Fruit fly (Drosophila melanogaster): ENCODE results near the gene Stam.
A peak's percentile ranks its signal among the peaks of the same experiment; 100 is the strongest.

The Stam gene

DNA sequence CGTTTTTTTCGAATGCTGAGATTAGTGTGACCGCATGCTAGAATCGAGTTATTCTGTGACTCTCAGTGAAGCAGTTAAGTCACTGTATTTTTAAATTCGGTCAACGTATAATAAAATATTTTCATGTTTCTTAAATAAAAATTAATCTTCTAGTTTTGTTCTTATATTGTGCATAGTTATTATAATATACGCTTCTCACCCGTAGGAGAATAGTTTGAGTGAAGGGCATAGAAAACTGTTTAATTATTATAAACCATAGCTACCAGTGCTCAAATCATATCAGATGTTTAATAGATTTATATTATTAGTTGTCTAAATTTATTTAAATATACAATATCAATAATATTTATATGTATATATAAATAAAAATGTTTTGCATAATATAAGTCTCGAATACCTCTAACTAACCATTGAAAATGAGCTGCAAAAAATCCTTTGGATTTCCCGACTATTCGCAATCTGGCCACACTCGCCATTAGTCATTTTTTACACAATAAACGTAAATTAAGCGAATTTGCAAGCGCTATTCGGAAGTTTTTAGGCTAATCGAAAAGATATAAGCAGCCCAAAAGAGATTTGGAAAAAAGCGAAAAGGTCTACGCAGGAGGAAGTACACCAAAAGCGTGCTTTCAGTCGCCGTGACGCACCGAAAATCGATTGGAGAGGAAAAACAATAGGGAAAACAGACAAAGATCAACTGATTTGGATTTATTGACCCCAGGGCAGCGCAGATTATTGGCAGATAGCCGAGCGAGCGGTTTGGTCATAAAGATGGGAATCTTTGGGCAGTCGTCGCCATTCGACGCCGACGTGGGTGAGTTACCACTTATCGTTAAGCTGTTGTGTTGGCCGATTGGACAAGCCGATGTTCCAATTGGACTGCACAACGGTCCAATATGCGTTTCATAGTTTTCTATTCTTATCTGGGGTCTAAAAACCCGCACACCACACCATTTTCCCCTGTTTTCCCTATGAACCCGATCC lies at the start of gene Stam, which contains the start of gene aurB (continued):
- no peak for TF ChIP-seq Hand (GFP tag; optimal IDR thresholded peaks at IDR 0.05)
- peak; percentile 55 for TF ChIP-seq Hmr (GFP tag; optimal IDR thresholded peaks at IDR 0.05)
- TF ChIP-seq CG17361 (GFP tag; IDR thresholded peaks at IDR 0.05): peak; percentile 67
- TF ChIP-seq NC2α (GFP tag; optimal IDR thresholded peaks at IDR 0.05): no peak
- no peak for TF ChIP-seq CG4730 (GFP tag; IDR thresholded peaks at IDR 0.05)
- no peak for TF ChIP-seq pita (GFP tag; optimal IDR thresholded peaks at IDR 0.05)
- TF ChIP-seq h (optimal IDR thresholded peaks at IDR 0.05): no peak
- no peak for TF ChIP-seq CG6854 (GFP tag; optimal IDR thresholded peaks at IDR 0.05)
- TF ChIP-seq CG14860 (GFP tag; IDR thresholded peaks at IDR 0.05; ENCODE audit: partially characterized antibody): no peak
- peak; percentile 3 for TF ChIP-seq Med (GFP tag)
- TF ChIP-seq trh (GFP tag; optimal IDR thresholded peaks at IDR 0.05): peak; percentile 13
- no peak for TF ChIP-seq pfk (GFP tag; optimal IDR thresholded peaks at IDR 0.05)
- TF ChIP-seq CG6791 (GFP tag; IDR thresholded peaks at IDR 0.05; ENCODE audit: partially characterized antibody): no peak
- no peak for TF ChIP-seq abd-A (tag; optimal IDR thresholded peaks at IDR 0.05)
- no peak for TF ChIP-seq Scr (GFP tag; IDR thresholded peaks at IDR 0.05; ENCODE audit: partially characterized antibody)
- no peak for TF ChIP-seq Adf1 (GFP tag; IDR thresholded peaks at IDR 0.05)
- TF ChIP-seq HmgD (GFP tag; optimal IDR thresholded peaks at IDR 0.05): no peak
- peak; percentile 62 for TF ChIP-seq lab (GFP tag; optimal IDR thresholded peaks at IDR 0.05)
- no peak for TF ChIP-seq knrl (GFP tag; IDR thresholded peaks at IDR 0.05; ENCODE audit: partially characterized antibody)
- no peak for TF ChIP-seq sr (GFP tag; IDR thresholded peaks at IDR 0.05)
- TF ChIP-seq Six4 (GFP tag; optimal IDR thresholded peaks at IDR 0.05): no peak
- no peak for TF ChIP-seq CG3838 (GFP tag; optimal IDR thresholded peaks at IDR 0.05)
- no peak for TF ChIP-seq CG4854 (GFP tag; optimal IDR thresholded peaks at IDR 0.05)
- peak; percentile 50 for TF ChIP-seq CG9437 (GFP tag; optimal IDR thresholded peaks at IDR 0.05)
- TF ChIP-seq CG2678 (tag; optimal IDR thresholded peaks at IDR 0.05): peak; percentile 72
- no peak for TF ChIP-seq CG6175 (GFP tag; IDR thresholded peaks at IDR 0.05)
- TF ChIP-seq hb (GFP tag; IDR thresholded peaks at IDR 0.05; ENCODE audit: partially characterized antibody): no peak
- TF ChIP-seq cas (GFP tag; IDR thresholded peaks at IDR 0.05): no peak
- TF ChIP-seq vfl (GFP tag; optimal IDR thresholded peaks at IDR 0.05): no peak
- TF ChIP-seq CG4360 (GFP tag; IDR thresholded peaks at IDR 0.05): no peak
- peak; percentile 37 for TF ChIP-seq CG12299 (tag; optimal IDR thresholded peaks at IDR 0.05)
- TF ChIP-seq NC2β (GFP tag; optimal IDR thresholded peaks at IDR 0.05): no peak
- TF ChIP-seq CoRest (tag; optimal IDR thresholded peaks at IDR 0.05): peak; percentile 87
- TF ChIP-seq Poxn (GFP tag; IDR thresholded peaks at IDR 0.05): no peak
- peak; percentile 24 for TF ChIP-seq CG33557 (GFP tag; optimal IDR thresholded peaks at IDR 0.05)
- no peak for TF ChIP-seq MTF-1 (GFP tag; optimal IDR thresholded peaks at IDR 0.05; ENCODE audit: borderline replicate concordance)
- peak; percentile 34 for TF ChIP-seq CG15601 (tag; optimal IDR thresholded peaks at IDR 0.05)
- peak; percentile 18; the same call in 1 of the 2 replicates for TF ChIP-seq ttk (GFP tag; IDR thresholded peaks at IDR 0.05)
- TF ChIP-seq lilli (GFP tag; optimal IDR thresholded peaks at IDR 0.05): no peak
- TF ChIP-seq CG7556 (GFP tag; optimal IDR thresholded peaks at IDR 0.05): peak; percentile 15
- TF ChIP-seq mam (GFP tag; optimal IDR thresholded peaks at IDR 0.05): no peak
- TF ChIP-seq fd64A (GFP tag; optimal IDR thresholded peaks at IDR 0.05): no peak
- TF ChIP-seq CG2889 (GFP tag; IDR thresholded peaks at IDR 0.05): no peak
- TF ChIP-seq D19B (GFP tag; optimal IDR thresholded peaks at IDR 0.05): no peak
- no peak for TF ChIP-seq wdn (GFP tag; IDR thresholded peaks at IDR 0.05)
- no peak for TF ChIP-seq org-1 (GFP tag; optimal IDR thresholded peaks at IDR 0.05)
- TF ChIP-seq en (GFP tag; optimal IDR thresholded peaks at IDR 0.05): no peak
- TF ChIP-seq eyg (GFP tag; optimal IDR thresholded peaks at IDR 0.05): no peak
